Fruit fly (Drosophila melanogaster): ENCODE results near the gene Coq4.
A peak's percentile ranks its signal among the peaks of the same experiment; 100 is the strongest.

The Coq4 gene

DNA sequence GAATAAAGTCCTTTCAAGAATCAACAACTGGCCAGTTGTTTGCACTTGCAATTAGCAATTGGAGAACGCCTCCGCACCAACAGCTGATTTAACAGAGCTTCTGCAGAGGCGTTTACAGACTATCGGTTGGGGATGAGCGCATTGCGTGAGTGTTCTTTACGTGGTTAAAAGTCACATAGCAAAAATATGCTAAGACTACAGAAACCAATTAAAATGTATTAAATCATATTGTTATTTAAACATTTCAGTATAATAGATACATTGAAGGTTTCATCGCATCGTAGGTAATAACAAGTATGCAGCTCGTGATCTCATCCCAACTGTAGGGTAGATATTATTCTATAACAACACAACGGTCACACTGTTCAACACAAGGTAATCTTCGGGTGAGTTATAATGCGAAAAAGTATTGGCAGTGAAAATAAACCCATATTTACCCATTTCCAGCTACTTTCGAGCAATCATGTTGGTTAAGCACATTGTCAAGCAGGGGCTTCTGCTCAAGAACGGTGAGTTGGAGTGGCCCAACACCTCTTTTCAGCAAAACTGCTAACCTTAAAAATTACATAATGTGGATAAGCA, 8.2 kb downstream of the Coq4 start, which contains the start of the genes Sec3 and COX7B (continued):
- peak; percentile 50 for TF ChIP-seq fd3F (GFP tag; optimal IDR thresholded peaks at IDR 0.05)
- TF ChIP-seq CG2120 (GFP tag; optimal IDR thresholded peaks at IDR 0.05), result peak; percentile 83
- no peak for TF ChIP-seq CG31388 (GFP tag; optimal IDR thresholded peaks at IDR 0.05)
- no peak for TF ChIP-seq Asciz (GFP tag; optimal IDR thresholded peaks at IDR 0.05)
- TF ChIP-seq Drgx (GFP tag; IDR thresholded peaks at IDR 0.05), result no peak; the same call in 1 of the 2 replicates
- TF ChIP-seq CG5180 (GFP tag; optimal IDR thresholded peaks at IDR 0.05), result no peak
- peak; percentile 82 for TF ChIP-seq sug (tag; optimal IDR thresholded peaks at IDR 0.05)
- TF ChIP-seq abd-A (tag; optimal IDR thresholded peaks at IDR 0.05), result no peak
- no peak for TF ChIP-seq CG8359 (GFP tag; optimal IDR thresholded peaks at IDR 0.05; ENCODE audit: borderline replicate concordance)
- TF ChIP-seq CG12104 (GFP tag; optimal IDR thresholded peaks at IDR 0.05), result peak; percentile 47
- TF ChIP-seq CG10565 (GFP tag; optimal IDR thresholded peaks at IDR 0.05), result no peak
- no peak for TF ChIP-seq CG10462 (GFP tag; optimal IDR thresholded peaks at IDR 0.05)
- peak; percentile 32; the same call in 1 of the 2 replicates for TF ChIP-seq E2f2 (GFP tag; IDR thresholded peaks at IDR 0.05)
- TF ChIP-seq CkIIα-i1 (GFP tag; IDR thresholded peaks at IDR 0.05), result no peak
- peak; percentile 41; the same call in 2 of the 3 replicates for TF ChIP-seq CG7963 (GFP tag; IDR thresholded peaks at IDR 0.05; ENCODE audit: partially characterized antibody)
- TF ChIP-seq CG31365 (tag; optimal IDR thresholded peaks at IDR 0.05), result no peak
- peak; percentile 36 for TF ChIP-seq D19B (GFP tag; optimal IDR thresholded peaks at IDR 0.05)
- peak; percentile 11; the same call in 1 of the 2 replicates for TF ChIP-seq onecut (GFP tag; IDR thresholded peaks at IDR 0.05)
- no peak for TF ChIP-seq sc (optimal IDR thresholded peaks at IDR 0.05)
- no peak for TF ChIP-seq sc (GFP tag; optimal IDR thresholded peaks at IDR 0.05)
- TF ChIP-seq Mrtf (GFP tag; IDR thresholded peaks at IDR 0.05), result 0 out of 3 replicates have a peak, but pooled peaks have one; percentile 12
- peak; percentile 76 for TF ChIP-seq Max (GFP tag; optimal IDR thresholded peaks at IDR 0.05)
- TF ChIP-seq Dbx (GFP tag; IDR thresholded peaks at IDR 0.05), result peak; percentile 67; the same call in 1 of the 3 replicates
- TF ChIP-seq Adf1 (GFP tag; IDR thresholded peaks at IDR 0.05), result no peak
- no peak for TF ChIP-seq jigr1 (GFP tag; IDR thresholded peaks at IDR 0.05)
- no peak for TF ChIP-seq CG11456 (GFP tag; IDR thresholded peaks at IDR 0.05)
- peak; percentile 67 for TF ChIP-seq CG13775 (GFP tag; optimal IDR thresholded peaks at IDR 0.05)
- no peak for TF ChIP-seq Hand (GFP tag; optimal IDR thresholded peaks at IDR 0.05)
- TF ChIP-seq CG10431 (GFP tag; optimal IDR thresholded peaks at IDR 0.05), result no peak
- peak; percentile 63 for TF ChIP-seq CG18599 (GFP tag; optimal IDR thresholded peaks at IDR 0.05)
- TF ChIP-seq Antp (GFP tag; optimal IDR thresholded peaks at IDR 0.05), result peak; percentile 30
- TF ChIP-seq nerfin-1 (tag; optimal IDR thresholded peaks at IDR 0.05), result peak; percentile 55
- TF ChIP-seq bbx (GFP tag; IDR thresholded peaks at IDR 0.05; ENCODE audit: partially characterized antibody), result peak; percentile 87
- TF ChIP-seq yki (optimal IDR thresholded peaks at IDR 0.05), result no peak
- TF ChIP-seq ATbp (GFP tag; optimal IDR thresholded peaks at IDR 0.05), result no peak
- peak; percentile 92 for TF ChIP-seq inv (GFP tag; IDR thresholded peaks at IDR 0.05; ENCODE audit: partially characterized antibody)
- TF ChIP-seq CG2712 (tag; optimal IDR thresholded peaks at IDR 0.05), result peak; percentile 75
- peak; percentile 60 for TF ChIP-seq CrebB (tag; optimal IDR thresholded peaks at IDR 0.05)
- 0 out of 3 replicates have a peak, but pooled peaks have one; percentile 24 for TF ChIP-seq CG6175 (GFP tag; IDR thresholded peaks at IDR 0.05)
- TF ChIP-seq da (GFP tag; optimal IDR thresholded peaks at IDR 0.05), result no peak
- TF ChIP-seq BtbVII (GFP tag; optimal IDR thresholded peaks at IDR 0.05), result peak; percentile 23
- peak; percentile 20 for TF ChIP-seq bigmax (GFP tag; optimal IDR thresholded peaks at IDR 0.05)
- TF ChIP-seq tna (GFP tag; IDR thresholded peaks at IDR 0.05; ENCODE audit: partially characterized antibody), result peak; percentile 75
- TF ChIP-seq chm (GFP tag; IDR thresholded peaks at IDR 0.05), result no peak
- TF ChIP-seq CG12155 (GFP tag; optimal IDR thresholded peaks at IDR 0.05), result peak; percentile 71
- peak; percentile 49 for TF ChIP-seq CG10209 (GFP tag; optimal IDR thresholded peaks at IDR 0.05)
- TF ChIP-seq Oli (tag; optimal IDR thresholded peaks at IDR 0.05), result peak; percentile 44
- no peak for TF ChIP-seq eyg (GFP tag; optimal IDR thresholded peaks at IDR 0.05)
- no peak for TF ChIP-seq usp (GFP tag; optimal IDR thresholded peaks at IDR 0.05)
- TF ChIP-seq cas (GFP tag; IDR thresholded peaks at IDR 0.05), result no peak
